Worm (Caenorhabditis elegans) whole organism, L4 larva: ENCODE results near the gene C28F5.1.
A peak's percentile ranks its signal among the peaks of the same experiment; 100 is the strongest.

Experiments
- F37D6.2 ChIP-seq: sonication (generic microtip); optimal IDR thresholded peaks from 2 replicates; lab custom pipeline; 2016; ENCODE audit warnings: mild to moderate bottlenecking, missing genetic modification characterization, missing compliant biosample characterization
- T20F7.1 ChIP-seq: fragments of 200-800 bp; sonication (Bioruptor generic); optimal IDR thresholded peaks from 2 replicates; lab custom pipeline; 2018; ENCODE audit warnings: mild to moderate bottlenecking, missing genetic modification characterization, missing compliant biosample characterization
- T26A8.4 ChIP-seq: fragments of 200-800 bp; sonication (Bioruptor generic); IDR thresholded peaks from 2 replicates; pipeline ENCODE4 v1.3.6; 2022; ENCODE audit warnings: missing genetic modification characterization, missing compliant biosample characterization
- Y48G9A.11 ChIP-seq: fragments of 200-800 bp; sonication (Bioruptor generic); IDR thresholded peaks from 2 replicates; pipeline ENCODE4 v1.3.6; 2022; ENCODE audit warnings: missing genetic modification reagents, missing genetic modification characterization, missing compliant biosample characterization
- aha-1 ChIP-seq: fragments of 150-350 bp; peaks from one replicate; lab custom pipeline; 2014; ENCODE audit warnings: missing biosample characterization, missing genetic modification characterization
- attf-4 ChIP-seq: sonication (generic microtip); optimal IDR thresholded peaks from 3 replicates; lab custom pipeline; 2017; ENCODE audit warnings: missing biosample characterization, missing genetic modification characterization
- ceh-32 ChIP-seq: sonication (generic microtip); optimal IDR thresholded peaks from 2 replicates; lab custom pipeline; 2016; ENCODE audit warnings: mild to moderate bottlenecking, missing genetic modification characterization, missing compliant biosample characterization; ENCODE audit not compliant: poor library complexity
- ceh-62 ChIP-seq: sonication (generic microtip); optimal IDR thresholded peaks from 2 replicates; lab custom pipeline; 2017; ENCODE audit warnings: missing biosample characterization, missing genetic modification characterization
- cey-2 ChIP-seq: sonication (generic microtip); optimal IDR thresholded peaks from 3 replicates; lab custom pipeline; 2017; ENCODE audit warnings: missing genetic modification characterization, mild to moderate bottlenecking, missing compliant biosample characterization, antibody characterized with exemption, borderline replicate concordance; ENCODE audit not compliant: insufficient read depth
- ctbp-1 ChIP-seq: fragments of 200-800 bp; sonication (Bioruptor generic); IDR thresholded peaks from 2 replicates; pipeline ENCODE4 v1.3.6; 2022; ENCODE audit warnings: missing genetic modification reagents, missing genetic modification characterization, missing compliant biosample characterization
- daf-12 ChIP-seq: fragments of 150-350 bp; optimal IDR thresholded peaks from 2 replicates; lab custom pipeline; 2014; ENCODE audit warnings: missing biosample characterization, missing genetic modification reagents, missing genetic modification characterization
- daf-19 ChIP-seq: fragments of 200-800 bp; sonication (Bioruptor generic); conservative IDR thresholded peaks from 2 replicates; pipeline ENCODE4 v1.3.6; 2022; ENCODE audit warnings: missing genetic modification characterization, missing compliant biosample characterization
- daf-8 ChIP-seq: fragments of 200-800 bp; sonication (Bioruptor generic); IDR thresholded peaks from 2 replicates; pipeline ENCODE4 v1.3.6; 2022; ENCODE audit warnings: missing genetic modification characterization, missing compliant biosample characterization
- dmd-6 ChIP-seq: fragments of 200-800 bp; sonication (Bioruptor generic); IDR thresholded peaks from 2 replicates; pipeline ENCODE4 v1.3.6; 2022; ENCODE audit warnings: missing genetic modification reagents, missing genetic modification characterization, missing compliant biosample characterization
- dve-1 ChIP-seq: sonication (generic microtip); optimal IDR thresholded peaks from 2 replicates; lab custom pipeline; 2017; ENCODE audit warnings: antibody characterized with exemption, mild to moderate bottlenecking, missing genetic modification characterization, missing compliant biosample characterization; ENCODE audit not compliant: insufficient read depth
- egl-27 ChIP-seq: sonication (generic microtip); optimal IDR thresholded peaks from 3 replicates; lab custom pipeline; 2017; ENCODE audit warnings: missing biosample characterization, missing genetic modification reagents, missing genetic modification characterization
- gei-8 ChIP-seq: fragments of 200-800 bp; sonication (Bioruptor generic); optimal IDR thresholded peaks from 2 replicates; lab custom pipeline; 2018; ENCODE audit warnings: mild to moderate bottlenecking, missing genetic modification characterization, missing compliant biosample characterization
- hif-1 ChIP-seq, 2 experiments: sonication (generic microtip); optimal IDR thresholded peaks; 2 replicates each; lab custom pipeline; 2016 to 2017; ENCODE audit warnings: missing compliant biosample characterization in 2 of 2, missing genetic modification characterization in 2 of 2, missing genetic modification reagents in 2 of 2, missing genotype in 2 of 2, mild to moderate bottlenecking in 1 of 2
- hlh-11 ChIP-seq: fragments of 200-800 bp; sonication (Bioruptor generic); optimal IDR thresholded peaks from 2 replicates; lab custom pipeline; 2018; ENCODE audit warnings: mild to moderate bottlenecking, missing genetic modification characterization, missing compliant biosample characterization
- hlh-30 ChIP-seq: sonication (generic microtip); optimal IDR thresholded peaks from 2 replicates; lab custom pipeline; 2017; ENCODE audit warnings: antibody characterized with exemption, mild to moderate bottlenecking, missing genetic modification characterization, missing compliant biosample characterization; ENCODE audit not compliant: insufficient read depth
- hmg-1.1 ChIP-seq: fragments of 200-800 bp; sonication (Bioruptor generic); IDR thresholded peaks from 2 replicates; pipeline ENCODE4 v1.3.6; 2022; ENCODE audit warnings: missing genetic modification reagents, missing genetic modification characterization, missing compliant biosample characterization
- lin-15B ChIP-seq: fragments of 150-350 bp; sonication (generic microtip); optimal IDR thresholded peaks from 3 replicates; lab custom pipeline; 2014; ENCODE audit warnings: missing biosample characterization, missing genetic modification characterization
- lsy-2 ChIP-seq, 2 experiments: fragments of 150-350 bp in 1 of 2; sonication (generic microtip) in 1 of 2; optimal IDR thresholded peaks; 2 replicates each; lab custom pipeline; 2014 to 2017; ENCODE audit warnings: missing biosample characterization in 2 of 2, missing genetic modification characterization in 2 of 2
- mdl-1 ChIP-seq, 2 experiments: fragments of 150-350 bp in 1 of 2; sonication (generic microtip) in 1 of 2; optimal IDR thresholded peaks; 2 replicates each; lab custom pipeline; 2014 to 2017; ENCODE audit warnings: missing biosample characterization in 2 of 2, missing genetic modification characterization in 2 of 2
- mdt-29 ChIP-seq: fragments of 200-800 bp; sonication (Bioruptor generic); IDR thresholded peaks from 2 replicates; pipeline ENCODE4 v1.3.6; 2022; ENCODE audit warnings: missing genetic modification reagents, missing genetic modification characterization, missing compliant biosample characterization
- mes-2 ChIP-seq: sonication (generic microtip); optimal IDR thresholded peaks from 2 replicates; lab custom pipeline; 2016; ENCODE audit warnings: missing genotype, mild to moderate bottlenecking, missing genetic modification characterization, missing compliant biosample characterization; ENCODE audit not compliant: poor library complexity, severe bottlenecking
- mxl-2 ChIP-seq: fragments of 200-800 bp; sonication (Bioruptor generic); conservative IDR thresholded peaks from 2 replicates; pipeline ENCODE4 v1.3.6; 2022; ENCODE audit warnings: missing genetic modification reagents, missing genetic modification characterization, missing compliant biosample characterization
- mxl-3 ChIP-seq: fragments of 200-800 bp; sonication (Bioruptor generic); optimal IDR thresholded peaks from 2 replicates; lab custom pipeline; 2018; ENCODE audit warnings: mild to moderate bottlenecking, missing genetic modification characterization, missing compliant biosample characterization
- nhr-28 ChIP-seq: fragments of 150-350 bp; optimal IDR thresholded peaks from 2 replicates; lab custom pipeline; 2014; ENCODE audit warnings: missing biosample characterization, missing genetic modification characterization
- nhr-41 ChIP-seq: fragments of 200-800 bp; sonication (Bioruptor generic); IDR thresholded peaks from 2 replicates; pipeline ENCODE4 v1.3.6; 2022; ENCODE audit warnings: missing genetic modification reagents, missing genetic modification characterization, missing compliant biosample characterization
- nhr-48 ChIP-seq: sonication (generic microtip); optimal IDR thresholded peaks from 2 replicates; lab custom pipeline; 2016; ENCODE audit warnings: mild to moderate bottlenecking, missing genetic modification characterization, missing compliant biosample characterization
- pha-4 ChIP-seq, 2 experiments: fragments of 150-350 bp in 1 of 2; fragments of 200-800 bp in 1 of 2; sonication (Bioruptor generic) in 1 of 2; IDR thresholded peaks in 1 of 2; optimal IDR thresholded peaks in 1 of 2; 2 replicates each; pipeline versions ENCODE4 v1.3.6 to Lab custom; 2014 to 2022; ENCODE audit warnings: missing genetic modification characterization in 2 of 2, missing genetic modification reagents in 2 of 2, missing biosample characterization in 1 of 2, missing compliant biosample characterization in 1 of 2
- php-3 ChIP-seq: fragments of 200-800 bp; sonication (Bioruptor generic); IDR thresholded peaks from 2 replicates; pipeline ENCODE4 v1.3.6; 2022; ENCODE audit warnings: missing genetic modification reagents, missing genetic modification characterization, missing compliant biosample characterization
- saeg-2 ChIP-seq: fragments of 200-800 bp; sonication (Bioruptor generic); IDR thresholded peaks from 2 replicates; pipeline ENCODE4 v1.3.6; 2022; ENCODE audit warnings: missing genetic modification reagents, missing genetic modification characterization, missing compliant biosample characterization
- sdz-12 ChIP-seq: fragments of 200-800 bp; sonication (Bioruptor generic); optimal IDR thresholded peaks from 2 replicates; lab custom pipeline; 2018; ENCODE audit warnings: mild to moderate bottlenecking, missing genetic modification characterization, missing compliant biosample characterization
- skn-1 ChIP-seq: fragments of 150-350 bp; optimal IDR thresholded peaks from 2 replicates; lab custom pipeline; 2014; ENCODE audit warnings: missing biosample characterization, missing genetic modification characterization
- spr-3 ChIP-seq: fragments of 200-800 bp; sonication (Bioruptor generic); optimal IDR thresholded peaks from 2 replicates; lab custom pipeline; 2018; ENCODE audit warnings: mild to moderate bottlenecking, missing genetic modification characterization, missing compliant biosample characterization
- tag-97 ChIP-seq: fragments of 200-800 bp; sonication (Bioruptor generic); IDR thresholded peaks from 2 replicates; pipeline ENCODE4 v1.3.6; 2022; ENCODE audit warnings: missing genetic modification characterization, missing compliant biosample characterization
- tra-1 ChIP-seq: fragments of 200-800 bp; sonication (Bioruptor generic); IDR thresholded peaks from 2 replicates; pipeline ENCODE4 v1.3.6; 2022; ENCODE audit warnings: missing genetic modification reagents, missing genetic modification characterization, missing compliant biosample characterization
- unc-130 ChIP-seq: sonication (generic microtip); optimal IDR thresholded peaks from 2 replicates; lab custom pipeline; 2016; ENCODE audit warnings: missing genetic modification reagents, missing genetic modification characterization, missing compliant biosample characterization
- unc-39 ChIP-seq: sonication (generic microtip); optimal IDR thresholded peaks from 2 replicates; lab custom pipeline; 2017; ENCODE audit warnings: missing biosample characterization, missing genetic modification characterization
- unc-62 ChIP-seq, 3 experiments: fragments of 150-350 bp in 1 of 3; sonication (generic microtip); optimal IDR thresholded peaks in 2 of 3; peaks in 1 of 3; 1 replicate in 1 of 3; 2 replicates in 2 of 3; lab custom pipeline; 2014 to 2017; ENCODE audit warnings: missing biosample characterization in 3 of 3, missing genetic modification characterization in 3 of 3, missing genetic modification reagents in 3 of 3, missing genotype in 1 of 3
- vab-7 ChIP-seq: fragments of 200-800 bp; sonication (Bioruptor generic); IDR thresholded peaks from 2 replicates; pipeline ENCODE4 v1.3.6; 2022; ENCODE audit warnings: missing genetic modification reagents, missing genetic modification characterization, missing compliant biosample characterization
- zag-1 ChIP-seq: fragments of 150-350 bp; optimal IDR thresholded peaks from 2 replicates; lab custom pipeline; 2014; ENCODE audit warnings: missing biosample characterization, missing genetic modification characterization
- zfp-2 ChIP-seq: sonication (generic microtip); optimal IDR thresholded peaks from 2 replicates; lab custom pipeline; 2016; ENCODE audit warnings: mild to moderate bottlenecking, missing genetic modification characterization, missing compliant biosample characterization
- zfp-3 ChIP-seq: fragments of 200-800 bp; sonication (Bioruptor generic); conservative IDR thresholded peaks from 2 replicates; pipeline ENCODE4 v1.3.6; 2022; ENCODE audit warnings: missing genetic modification reagents, missing genetic modification characterization, missing compliant biosample characterization
- zip-2 ChIP-seq: fragments of 150-350 bp; optimal IDR thresholded peaks from 2 replicates; lab custom pipeline; 2014; ENCODE audit warnings: missing biosample characterization, missing genetic modification characterization
- ztf-11 ChIP-seq: fragments of 150-350 bp; optimal IDR thresholded peaks from 2 replicates; lab custom pipeline; 2014; ENCODE audit warnings: missing biosample characterization, missing genetic modification characterization

C28F5.1 gene

ce11 chrII:7528210-7528609 is 23.1 kb downstream of the C28F5.1 start (continued):
- TF ChIP-seq hlh-11 (tag; lab: Kevin White, UChicago), result peak; percentile 96
- peak; percentile 81 for TF ChIP-seq cey-2 (tag; lab: Kevin White, UChicago)
- TF ChIP-seq mxl-3, result peak; percentile 78
- TF ChIP-seq nhr-28, result peak; percentile 74
- no peak for TF ChIP-seq daf-8 (GFP tag; lab: Robert Waterston, UW)
- peak; percentile 76; the same call in 1 of the 2 replicates for TF ChIP-seq nhr-41 (GFP tag; lab: Robert Waterston, UW)
- no peak for TF ChIP-seq mes-2 (tag; lab: Kevin White, UChicago)
- TF ChIP-seq ceh-62 (tag; lab: Kevin White, UChicago), result no peak
- TF ChIP-seq ceh-32, result no peak
- TF ChIP-seq zfp-3 (GFP tag; lab: Robert Waterston, UW), result peak; percentile 64; the same call in 1 of the 2 replicates
- peak; percentile 99 for TF ChIP-seq dmd-6
- peak in 1 of 2 experiments; percentile 79 for TF ChIP-seq mdl-1 (tag; optimal IDR thresholded peaks at IDR 0.05; lab: Kevin White, UChicago)
- TF ChIP-seq Y48G9A.11 (GFP tag; lab: Robert Waterston, UW), result no peak
- no peak for TF ChIP-seq zag-1
- no peak for TF ChIP-seq skn-1 (tag; lab: Kevin White, UChicago)
- no peak for TF ChIP-seq unc-39
- TF ChIP-seq spr-3, result no peak
- no peak for TF ChIP-seq lin-15B (tag; lab: Kevin White, UChicago)
- peak; percentile 86 for TF ChIP-seq mdt-29 (GFP tag; lab: Robert Waterston, UW)
- TF ChIP-seq saeg-2 (GFP tag; lab: Robert Waterston, UW), result 0 out of 2 replicates have a peak, but pooled peaks have one; percentile 57
- TF ChIP-seq hlh-30 (tag; lab: Kevin White, UChicago), result peak; percentile 97
- TF ChIP-seq gei-8, result no peak
- TF ChIP-seq tag-97 (GFP tag; lab: Robert Waterston, UW), result no peak
- TF ChIP-seq mxl-2 (GFP tag; lab: Robert Waterston, UW), result peak; percentile 97
- peak; percentile 94 for TF ChIP-seq nhr-48 (tag; lab: Kevin White, UChicago)
- TF ChIP-seq aha-1 (tag; lab: Kevin White, UChicago), result peak; percentile 98
- TF ChIP-seq zip-2 (tag; lab: Kevin White, UChicago), result no peak

ce11 chrII:7529078-7529683 is 24.1 kb downstream of the C28F5.1 start, which contains the start of gene ZK1290.5:
ZK1290.5 (plus strand) TSS chrII:7529643.
- peak; percentile 86 for TF ChIP-seq pha-4 (GFP tag; IDR thresholded peaks at IDR 0.05; lab: Robert Waterston, UW)
- TF ChIP-seq pha-4 (tag; optimal IDR thresholded peaks at IDR 0.05; lab: Kevin White, UChicago), result peak; percentile 61
- no peak for TF ChIP-seq tag-97 (GFP tag; lab: Robert Waterston, UW)
- no peak for TF ChIP-seq daf-12
- no peak for TF ChIP-seq attf-4 (tag; lab: Kevin White, UChicago)
- peak; percentile 98 for TF ChIP-seq dve-1 (tag; lab: Kevin White, UChicago)
- TF ChIP-seq php-3, result peak; percentile 91
- TF ChIP-seq ctbp-1, result peak; percentile 75
- peak in 1 of 2 experiments; percentile 91 for TF ChIP-seq unc-62 (GFP tag; optimal IDR thresholded peaks at IDR 0.05 in 1 of 2; lab: Kevin White, UChicago)
- TF ChIP-seq unc-62 (tag; optimal IDR thresholded peaks at IDR 0.05; lab: Kevin White, UChicago), result no peak
- peak; percentile 71 for TF ChIP-seq T26A8.4 (GFP tag; lab: Robert Waterston, UW)
- TF ChIP-seq zfp-2 (tag; lab: Kevin White, UChicago), result no peak
- TF ChIP-seq mdt-29 (GFP tag; lab: Robert Waterston, UW), result peak; percentile 96
- peak; percentile 36 to 89 for TF ChIP-seq lsy-2 (tag; optimal IDR thresholded peaks at IDR 0.05; lab: Kevin White, UChicago)
- TF ChIP-seq tra-1, result peak; percentile 96
- no peak for TF ChIP-seq unc-130 (GFP tag; lab: Kevin White, UChicago)
- no peak for TF ChIP-seq daf-19 (GFP tag; lab: Robert Waterston, UW)
- no peak for TF ChIP-seq lin-15B (tag; lab: Kevin White, UChicago)
- peak; percentile 84 for TF ChIP-seq T20F7.1 (GFP tag; lab: Kevin White, UChicago)
- TF ChIP-seq Y48G9A.11 (GFP tag; lab: Robert Waterston, UW), result no peak
- no peak for TF ChIP-seq sdz-12
- peak; percentile 40 for TF ChIP-seq zip-2 (tag; lab: Kevin White, UChicago)
- no peak for TF ChIP-seq F37D6.2 (tag; lab: Kevin White, UChicago)
- TF ChIP-seq hif-1 (tag; optimal IDR thresholded peaks at IDR 0.05; lab: Kevin White, UChicago), result peak in 1 of 2 experiments; percentile 69
- TF ChIP-seq vab-7 (GFP tag; lab: Robert Waterston, UW), result no peak
- TF ChIP-seq ztf-11 (tag; lab: Kevin White, UChicago), result no peak
- TF ChIP-seq hmg-1.1, result peak; percentile 62
- TF ChIP-seq egl-27 (tag; lab: Kevin White, UChicago), result no peak
